Fruit fly (Drosophila melanogaster) whole organism, embryonic: ENCODE data around the gene CG13454.
A peak's percentile ranks its signal among the peaks of the same experiment; 100 is the strongest.

Source experiments
- Awh ChIP-seq: fragments of 200-800 bp; sonication (Bioruptor generic); IDR thresholded peaks from 2 replicates; pipeline ENCODE4, ENCODE4 v1.3.6; 2022; ENCODE audit warnings: missing biosample characterization, missing genetic modification characterization
- B-H2 ChIP-seq: fragments of 200-800 bp; sonication (Bioruptor generic); optimal IDR thresholded peaks from 2 replicates; lab custom pipeline; 2018; ENCODE audit warnings: missing biosample characterization, mild to moderate bottlenecking, missing genetic modification characterization
- CG10147 ChIP-seq: fragments of 200-800 bp; sonication (Bioruptor generic); optimal IDR thresholded peaks from 2 replicates; lab custom pipeline; 2019; ENCODE audit warnings: missing biosample characterization, mild to moderate bottlenecking, missing genetic modification characterization, moderate library complexity
- CG10431 ChIP-seq: fragments of 200-800 bp; sonication (Bioruptor generic); optimal IDR thresholded peaks from 3 replicates; lab custom pipeline; 2018; ENCODE audit warnings: missing biosample characterization, mild to moderate bottlenecking, missing genetic modification characterization
- CG10462 ChIP-seq: fragments of 200-800 bp; sonication (Bioruptor generic); optimal IDR thresholded peaks from 2 replicates; lab custom pipeline; 2016; ENCODE audit warnings: missing biosample characterization, missing genetic modification characterization
- CG11093 ChIP-seq: fragments of 200-800 bp; sonication (Bioruptor generic); IDR thresholded peaks from 3 replicates; pipeline ENCODE4 v1.3.6; 2022; ENCODE audit warnings: missing biosample characterization, missing genetic modification characterization
- CG11247 ChIP-seq: fragments of 200-800 bp; sonication (Bioruptor generic); IDR thresholded peaks from 2 replicates; pipeline ENCODE4 v1.3.6; 2022; ENCODE audit warnings: missing biosample characterization, missing genetic modification characterization
- CG11398 ChIP-seq: fragments of 200-800 bp; sonication (Bioruptor generic); optimal IDR thresholded peaks from 2 replicates; lab custom pipeline; 2016; ENCODE audit warnings: missing biosample characterization, missing genetic modification characterization
- CG12219 ChIP-seq: fragments of 200-800 bp; sonication (Bioruptor generic); optimal IDR thresholded peaks from 3 replicates; lab custom pipeline; 2018; ENCODE audit warnings: missing biosample characterization, mild to moderate bottlenecking, missing genetic modification characterization
- CG12299 ChIP-seq: fragments of 200-800 bp; sonication (Bioruptor generic); optimal IDR thresholded peaks from 2 replicates; lab custom pipeline; 2018; ENCODE audit warnings: missing biosample characterization, mild to moderate bottlenecking, missing genetic modification characterization
- CG12769 ChIP-seq: fragments of 200-800 bp; sonication (Bioruptor generic); optimal IDR thresholded peaks from 2 replicates; lab custom pipeline; 2019; ENCODE audit warnings: missing biosample characterization, mild to moderate bottlenecking, missing genetic modification characterization, moderate library complexity
- CG17186 ChIP-seq: fragments of 200-800 bp; sonication (Bioruptor generic); optimal IDR thresholded peaks from 3 replicates; lab custom pipeline; 2017; ENCODE audit warnings: missing biosample characterization, missing genetic modification reagents, missing genetic modification characterization
- CG17612 ChIP-seq: fragments of 200-800 bp; sonication (Bioruptor generic); IDR thresholded peaks from 2 replicates; pipeline ENCODE4 v1.3.6; 2022; ENCODE audit warnings: missing biosample characterization, missing genetic modification characterization
- CG18764 ChIP-seq: fragments of 200-800 bp; sonication (Bioruptor generic); optimal IDR thresholded peaks from 3 replicates; lab custom pipeline; 2016; ENCODE audit warnings: missing biosample characterization, missing genetic modification characterization
- CG2129 ChIP-seq: fragments of 200-800 bp; sonication (Bioruptor generic); IDR thresholded peaks from 2 replicates; pipeline ENCODE4 v1.3.6; 2022; ENCODE audit warnings: missing biosample characterization, missing genetic modification characterization; ENCODE audit not compliant: partially characterized antibody
- CG3281 ChIP-seq: fragments of 200-800 bp; sonication (Bioruptor generic); optimal IDR thresholded peaks from 3 replicates; lab custom pipeline; 2017; ENCODE audit warnings: missing biosample characterization, mild to moderate bottlenecking, missing genetic modification characterization
- CG33213 ChIP-seq: fragments of 200-800 bp; sonication (Bioruptor generic); optimal IDR thresholded peaks from 3 replicates; lab custom pipeline; 2016; ENCODE audit warnings: missing biosample characterization, missing genetic modification characterization
- CG3726 ChIP-seq: fragments of 200-800 bp; sonication (Bioruptor generic); IDR thresholded peaks from 3 replicates; pipeline ENCODE4, ENCODE4 v1.3.6; 2022; ENCODE audit warnings: missing biosample characterization, missing genetic modification characterization
- CG43689 ChIP-seq: fragments of 200-800 bp; sonication (Bioruptor generic); IDR thresholded peaks from 2 replicates; pipeline ENCODE4 v1.3.6; 2022; ENCODE audit warnings: missing biosample characterization, missing genetic modification characterization
- CG4730 ChIP-seq: fragments of 200-800 bp; sonication (Bioruptor generic); IDR thresholded peaks from 2 replicates; pipeline ENCODE4 v1.3.6; 2022; ENCODE audit warnings: missing biosample characterization, missing genetic modification characterization
- CG6175 ChIP-seq: fragments of 200-800 bp; sonication (Bioruptor generic); IDR thresholded peaks from 3 replicates; pipeline ENCODE4 v1.3.6; 2022; ENCODE audit warnings: missing biosample characterization, missing genetic modification characterization
- CG7786 ChIP-seq: fragments of 200-800 bp; sonication (Bioruptor generic); optimal IDR thresholded peaks from 2 replicates; lab custom pipeline; 2016; ENCODE audit warnings: missing biosample characterization, missing genetic modification characterization
- CHES-1-like ChIP-seq: fragments of 200-800 bp; sonication (Bioruptor generic); optimal IDR thresholded peaks from 2 replicates; lab custom pipeline; 2016; ENCODE audit warnings: missing biosample characterization, missing genetic modification characterization
- Eip74EF ChIP-seq, 2 experiments: fragments of 200-800 bp in 1 of 2; fragments of >200 bp in 1 of 2; sonication (Bioruptor generic) in 1 of 2; optimal IDR thresholded peaks; 2 replicates each; lab custom pipeline; 2017 to 2019; ENCODE audit warnings: missing biosample characterization in 2 of 2, missing genetic modification characterization in 2 of 2, mild to moderate bottlenecking in 1 of 2, moderate library complexity in 1 of 2
- GATAe ChIP-seq: fragments of 200-800 bp; sonication (Bioruptor generic); conservative IDR thresholded peaks from 2 replicates; pipeline ENCODE4 v1.3.6; 2022; ENCODE audit warnings: missing biosample characterization, missing genetic modification characterization
- HLH3B ChIP-seq: fragments of 200-800 bp; sonication (Bioruptor generic); IDR thresholded peaks from 2 replicates; pipeline ENCODE4 v1.3.6; 2022; ENCODE audit warnings: missing biosample characterization, missing genetic modification characterization
- Hmr ChIP-seq: fragments of 200-800 bp; sonication (Bioruptor generic); optimal IDR thresholded peaks from 3 replicates; lab custom pipeline; 2017; ENCODE audit warnings: mild to moderate bottlenecking, missing biosample characterization, missing genetic modification reagents, missing genetic modification characterization
- Kr ChIP-seq: fragments of 200-800 bp; sonication (Bioruptor generic); optimal IDR thresholded peaks from 2 replicates; lab custom pipeline; 2017; ENCODE audit warnings: missing biosample characterization, mild to moderate bottlenecking, missing genetic modification characterization
- MBD-R2 ChIP-seq: fragments of 200-800 bp; sonication (Bioruptor generic); IDR thresholded peaks from 2 replicates; pipeline ENCODE4 v1.3.6; 2022; ENCODE audit warnings: missing biosample characterization, missing genetic modification characterization
- Mrtf ChIP-seq: fragments of 200-800 bp; sonication (Bioruptor generic); IDR thresholded peaks from 3 replicates; pipeline ENCODE4 v1.3.6; 2022; ENCODE audit warnings: missing biosample characterization, missing genetic modification characterization
- Ravus ChIP-seq: fragments of 200-800 bp; sonication (Bioruptor generic); IDR thresholded peaks from 2 replicates; pipeline ENCODE4 v1.3.6; 2022; ENCODE audit warnings: missing biosample characterization, missing genetic modification characterization
- TFAM ChIP-seq: fragments of 200-800 bp; sonication (Bioruptor generic); optimal IDR thresholded peaks from 2 replicates; lab custom pipeline; 2017; ENCODE audit warnings: missing biosample characterization, missing genetic modification characterization, inconsistent platforms
- Taf1 ChIP-seq: fragments of 200-800 bp; sonication (Bioruptor generic); IDR thresholded peaks from 2 replicates; pipeline ENCODE4 v1.3.6; 2022; ENCODE audit warnings: missing biosample characterization, missing genetic modification characterization
- Xbp1 ChIP-seq: fragments of 200-800 bp; sonication (Bioruptor generic); optimal IDR thresholded peaks from 3 replicates; lab custom pipeline; 2016; ENCODE audit warnings: missing biosample characterization, mild to moderate bottlenecking, missing genetic modification characterization
- Xrp1 ChIP-seq: fragments of 200-800 bp; sonication (Bioruptor generic); IDR thresholded peaks from 2 replicates; pipeline ENCODE4 v1.3.6; 2022; ENCODE audit warnings: missing biosample characterization, missing genetic modification characterization
- amos ChIP-seq: fragments of 200-800 bp; sonication (Bioruptor generic); IDR thresholded peaks from 2 replicates; pipeline ENCODE4 v1.3.6; 2022; ENCODE audit warnings: missing biosample characterization, missing genetic modification characterization; ENCODE audit not compliant: partially characterized antibody
- caup ChIP-seq: fragments of 200-800 bp; sonication (Bioruptor generic); optimal IDR thresholded peaks from 3 replicates; lab custom pipeline; 2017; ENCODE audit warnings: missing biosample characterization, mild to moderate bottlenecking, missing genetic modification characterization, moderate library complexity; ENCODE audit not compliant: severe bottlenecking
- ci ChIP-seq: fragments of 200-800 bp; sonication (Bioruptor generic); IDR thresholded peaks from 3 replicates; pipeline ENCODE4 v1.3.6; 2022; ENCODE audit warnings: missing biosample characterization, missing genetic modification characterization
- fd64A ChIP-seq: fragments of 200-800 bp; sonication (Bioruptor generic); optimal IDR thresholded peaks from 3 replicates; lab custom pipeline; 2018; ENCODE audit warnings: missing biosample characterization, mild to moderate bottlenecking, missing genetic modification characterization
- fd96Cb ChIP-seq: fragments of 200-800 bp; sonication (Bioruptor generic); optimal IDR thresholded peaks from 2 replicates; lab custom pipeline; 2018; ENCODE audit warnings: missing biosample characterization, mild to moderate bottlenecking, missing genetic modification characterization, moderate library complexity
- hth ChIP-seq: fragments of >200 bp; optimal IDR thresholded peaks from 2 replicates; lab custom pipeline; 2017; ENCODE audit warnings: inconsistent platforms
- jing ChIP-seq: fragments of 200-800 bp; sonication (Bioruptor generic); optimal IDR thresholded peaks from 2 replicates; lab custom pipeline; 2018; ENCODE audit warnings: missing biosample characterization, mild to moderate bottlenecking, missing genetic modification characterization
- lola ChIP-seq, 3 experiments: fragments of >200 bp in 2 of 3; fragments of 200-800 bp in 1 of 3; sonication (Bioruptor generic) in 1 of 3; optimal IDR thresholded peaks; 2 replicates each; lab custom pipeline; 2017 to 2019; ENCODE audit warnings: missing biosample characterization in 3 of 3, missing genetic modification characterization in 3 of 3, mild to moderate bottlenecking in 1 of 3, moderate library complexity in 1 of 3
- oc ChIP-seq: fragments of 200-800 bp; sonication (Bioruptor generic); optimal IDR thresholded peaks from 2 replicates; lab custom pipeline; 2018; ENCODE audit warnings: missing biosample characterization, mild to moderate bottlenecking, missing genetic modification characterization, moderate library complexity
- sens ChIP-seq: fragments of 200-800 bp; sonication (Bioruptor generic); peaks from one replicate; lab custom pipeline; 2016; ENCODE audit warnings: missing biosample characterization, missing genetic modification characterization
- ssp ChIP-seq: fragments of 200-800 bp; sonication (Bioruptor generic); IDR thresholded peaks from 2 replicates; pipeline ENCODE4 v1.3.6; 2022; ENCODE audit warnings: missing biosample characterization, missing genetic modification characterization
- tin ChIP-seq: fragments of 200-800 bp; sonication (Bioruptor generic); optimal IDR thresholded peaks from 3 replicates; lab custom pipeline; 2016; ENCODE audit warnings: missing biosample characterization, missing genetic modification characterization
- tio ChIP-seq: fragments of 200-800 bp; sonication (Bioruptor generic); optimal IDR thresholded peaks from 2 replicates; lab custom pipeline; 2017; ENCODE audit warnings: missing biosample characterization, missing genetic modification characterization, inconsistent platforms
- zfh2 ChIP-seq: fragments of 200-800 bp; sonication (Bioruptor generic); optimal IDR thresholded peaks from 2 replicates; lab custom pipeline; 2016; ENCODE audit warnings: missing biosample characterization, missing genetic modification characterization

CG13454 gene

dm6 chr3L:15563058-15563850 lies 46.4 kb upstream of the CG13454 start, which contains the start of the genes CG7739 and SCCRO (continued):
- TF ChIP-seq CG11093 (GFP tag; lab: Robert Waterston, UW) (no peak), CG3726 (GFP tag; lab: Robert Waterston, UW) (no peak), CG6175 (GFP tag; lab: Robert Waterston, UW) (no peak), sens (GFP tag; lab: Kevin White, UChicago) (peak; percentile 58), Ravus (GFP tag; lab: Robert Waterston, UW) (peak; percentile 10; the same call in 1 of the 2 replicates), fd96Cb (tag; lab: Kevin White, UChicago) (peak; percentile 33), CG18764 (peak; percentile 36), caup (GFP tag; lab: Kevin White, UChicago) (no peak), tio (GFP tag; lab: Kevin White, UChicago) (no peak), CG11247 (peak; percentile 56; the same call in 1 of the 2 replicates), MBD-R2 (peak; percentile 77), GATAe (0 out of 2 replicates have a peak, but pooled peaks have one; percentile 10), CG12299 (tag; lab: Kevin White, UChicago) (peak; percentile 22), CG10147 (peak; percentile 11), zfh2 (GFP tag; lab: Kevin White, UChicago) (peak; percentile 41), hth (lab: Kevin White, UChicago) (no peak), Mrtf (no peak), jing (GFP tag; lab: Kevin White, UChicago) (no peak), CG12219 (no peak), ci (GFP tag; lab: Robert Waterston, UW) (peak; percentile 66; the same call in 2 of the 3 replicates), Kr (GFP tag; lab: Kevin White, UChicago) (no peak), B-H2 (GFP tag; lab: Kevin White, UChicago) (peak; percentile 49), TFAM (no peak), CG3281 (GFP tag; lab: Kevin White, UChicago) (peak; percentile 25), oc (tag; lab: Kevin White, UChicago) (no peak), CG7786 (GFP tag; lab: Kevin White, UChicago) (peak; percentile 47), CG43689 (GFP tag; lab: Robert Waterston, UW) (no peak), Xrp1 (peak; percentile 81), tin (peak; percentile 65), Taf1 (0 out of 2 replicates have a peak, but pooled peaks have one; percentile 5), HLH3B (GFP tag; lab: Robert Waterston, UW) (peak; percentile 77), CG10462 (GFP tag; lab: Kevin White, UChicago) (no peak), CG10431 (GFP tag; lab: Kevin White, UChicago) (no peak), CG11398 (GFP tag; lab: Kevin White, UChicago) (peak; percentile 26), lola (GFP tag; optimal IDR thresholded peaks at IDR 0.05; lab: Kevin White, UChicago) (peak in 1 of 3 experiments; percentile 45), CG12769 (tag; lab: Kevin White, UChicago) (no peak), ssp (peak; percentile 83), CG17186 (GFP tag; lab: Kevin White, UChicago) (no peak), CG2129 (no peak), Xbp1 (GFP tag; lab: Kevin White, UChicago) (peak; percentile 71), Hmr (peak; percentile 42), CG17612 (GFP tag; lab: Robert Waterston, UW) (0 out of 2 replicates have a peak, but pooled peaks have one; percentile 27), CG33213 (GFP tag; lab: Kevin White, UChicago) (no peak), Eip74EF (GFP tag; optimal IDR thresholded peaks at IDR 0.05; lab: Kevin White, UChicago) (no peak), CG4730 (GFP tag; lab: Robert Waterston, UW) (peak; percentile 56; the same call in 1 of the 2 replicates), Awh (peak; percentile 46; the same call in 1 of the 2 replicates), fd64A (GFP tag; lab: Kevin White, UChicago) (no peak), amos (peak; percentile 71; the same call in 1 of the 2 replicates), CHES-1-like (GFP tag; lab: Kevin White, UChicago) (peak; percentile 46)
